Fruit fly (Drosophila melanogaster) whole organism: ENCODE results near the gene CG11583.

Source experiments
- CG8478 ChIP-seq: fragments of >200 bp; optimal IDR thresholded peaks from 2 replicates; lab custom pipeline; 2018; ENCODE audit warnings: inconsistent platforms
- Dll ChIP-seq: fragments of >200 bp; optimal IDR thresholded peaks from 2 replicates; lab custom pipeline; 2017
- EcR ChIP-seq, 2 experiments: fragments of >200 bp; optimal IDR thresholded peaks; 2 replicates each; lab custom pipeline; 2017; ENCODE audit warnings: missing biosample characterization in 2 of 2, missing genetic modification characterization in 2 of 2, missing genetic modification reagents in 2 of 2
- pan ChIP-seq: fragments of >200 bp; optimal IDR thresholded peaks from 2 replicates; lab custom pipeline; 2017
- psq ChIP-seq: fragments of >200 bp; optimal IDR thresholded peaks from 2 replicates; lab custom pipeline; 2017
- usp ChIP-seq: fragments of >200 bp; optimal IDR thresholded peaks from 2 replicates; lab custom pipeline; 2017; ENCODE audit warnings: missing biosample characterization, missing genetic modification characterization, mixed read lengths

Gene CG11583

dm6 chr3L:4293711-4294110 is 11.1 kb upstream of the CG11583 start:
- TF ChIP-seq EcR (GFP tag; optimal IDR thresholded peaks at IDR 0.05; lab: Kevin White, UChicago) (no peak), usp (GFP tag; lab: Kevin White, UChicago) (no peak), pan (lab: Kevin White, UChicago) (no peak), CG8478 (no peak), psq (lab: Kevin White, UChicago) (no peak), Dll (lab: Kevin White, UChicago) (no peak)

- TF ChIP-seq Dll (lab: Kevin White, UChicago) (no peak), EcR (GFP tag; optimal IDR thresholded peaks at IDR 0.05; lab: Kevin White, UChicago) (no peak), usp (GFP tag; lab: Kevin White, UChicago) (no peak), psq (lab: Kevin White, UChicago) (no peak), CG8478 (no peak), pan (lab: Kevin White, UChicago) (no peak)
Observed at dm6 chr3L:4293304-4293703, 10.7 kb upstream of the CG11583 start.

DNA sequence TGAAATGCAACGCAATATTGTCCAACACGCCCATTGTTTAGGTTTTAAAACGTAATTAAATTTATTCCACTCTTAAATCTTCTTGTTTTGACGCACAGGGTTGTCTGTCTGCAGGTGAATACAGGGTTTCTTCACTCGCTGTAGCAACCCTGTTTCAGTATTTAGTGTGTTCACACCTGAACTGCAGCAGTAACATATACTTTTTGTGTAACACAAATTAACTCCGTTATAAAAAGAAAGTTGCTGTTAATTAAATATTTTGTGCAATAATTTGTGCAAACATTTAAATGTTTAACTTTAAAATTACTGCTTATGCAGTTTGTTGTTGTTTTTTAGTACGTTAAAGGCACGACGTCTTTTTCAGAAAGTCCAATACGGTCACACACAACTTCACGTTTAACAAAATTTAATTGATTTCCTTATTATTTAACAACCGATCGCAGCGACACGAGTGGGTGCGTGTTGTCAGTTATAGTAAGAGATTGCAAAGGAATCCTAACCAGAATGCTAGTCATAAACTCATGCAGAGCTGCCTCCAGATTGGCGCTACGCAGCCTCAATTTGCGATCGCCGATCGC is 9.6 kb upstream of the CG11583 start, which contains the start of the genes CG15012 and Fdx2:
Gene CG15012, minus strand, starts transcription at position 127 of the 578 bp plus-strand sequence.
Gene Fdx2, plus strand, starts transcription at position 363 of the 578 bp plus-strand sequence.
- TF ChIP-seq usp (GFP tag; lab: Kevin White, UChicago) (no peak), CG8478 (no peak)

DNA sequence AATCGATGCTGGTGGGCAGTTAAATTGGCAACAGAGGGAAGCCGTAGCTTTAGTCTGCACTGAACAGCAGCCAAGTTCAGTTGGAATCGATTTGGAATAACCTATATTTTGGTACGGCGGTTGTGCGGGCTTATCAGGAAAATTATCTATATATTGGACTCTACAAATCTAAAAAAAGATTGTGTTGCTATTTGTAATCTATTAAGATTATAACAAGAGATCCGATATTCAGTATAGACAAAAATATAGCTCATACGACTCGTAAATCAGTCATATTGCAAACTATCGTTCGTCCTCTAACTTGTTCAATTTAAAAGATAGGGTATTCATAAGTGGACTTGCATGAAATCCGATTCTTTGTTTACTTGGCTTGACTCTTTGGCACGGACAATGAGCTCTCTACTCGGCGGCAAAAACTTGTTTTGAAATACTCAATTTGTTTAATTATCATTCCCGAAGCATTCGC is 6.0 kb upstream of the CG11583 start, which contains the start of gene Hexo1:
Gene Hexo1, plus strand, starts transcription at position 51 of the 466 bp plus-strand sequence.
- TF ChIP-seq psq (lab: Kevin White, UChicago) (no peak), CG8478 (no peak), usp (GFP tag; lab: Kevin White, UChicago) (no peak), EcR (GFP tag; optimal IDR thresholded peaks at IDR 0.05; lab: Kevin White, UChicago) (no peak), pan (lab: Kevin White, UChicago) (no peak), Dll (lab: Kevin White, UChicago) (no peak)

DNA sequence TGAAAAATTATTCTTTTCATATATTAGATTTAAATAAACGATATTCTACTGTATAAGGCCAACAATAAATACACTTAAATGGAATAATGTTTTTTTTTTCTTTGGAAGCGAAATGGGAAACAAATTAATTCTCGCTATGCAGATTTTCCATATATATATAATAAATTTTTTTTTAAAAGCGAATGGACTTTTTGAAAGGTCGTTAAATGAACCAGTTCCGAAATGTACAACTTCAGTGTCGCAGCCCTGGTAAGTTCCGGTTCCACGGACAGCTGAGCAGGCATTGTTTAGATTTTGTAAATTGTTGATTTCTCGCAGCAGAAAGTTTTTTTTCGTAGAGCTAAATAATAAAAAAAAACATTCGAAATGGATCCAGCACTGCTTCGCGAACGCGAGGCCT is 4.2 kb upstream of the CG11583 start, which contains the start of gene TfIIEbeta:
Gene TfIIEbeta, plus strand, starts transcription at position 255 of the 400 bp plus-strand sequence.
- no peak for TF ChIP-seq EcR (GFP tag; optimal IDR thresholded peaks at IDR 0.05; lab: Kevin White, UChicago)
- TF ChIP-seq Dll (lab: Kevin White, UChicago): no peak
- no peak for TF ChIP-seq psq (lab: Kevin White, UChicago)

- TF ChIP-seq EcR (GFP tag; optimal IDR thresholded peaks at IDR 0.05; lab: Kevin White, UChicago) (no peak), psq (lab: Kevin White, UChicago) (no peak), CG8478 (no peak), usp (GFP tag; lab: Kevin White, UChicago) (no peak), pan (lab: Kevin White, UChicago) (no peak), Dll (lab: Kevin White, UChicago) (no peak)
Observed at dm6 chr3L:4283428-4284089, 942 bp upstream of the CG11583 start, which contains the start of the genes srw and CG1316. Gene srw, minus strand, starts transcription at chr3L:4283478. Gene CG1316, plus strand, starts transcription at chr3L:4283851.

- TF ChIP-seq CG8478 (no peak), Dll (lab: Kevin White, UChicago) (no peak), psq (lab: Kevin White, UChicago) (no peak), pan (lab: Kevin White, UChicago) (no peak), usp (GFP tag; lab: Kevin White, UChicago) (no peak), EcR (GFP tag; optimal IDR thresholded peaks at IDR 0.05; lab: Kevin White, UChicago) (no peak)
Observed at dm6 chr3L:4277796-4278195, 4.8 kb downstream of the CG11583 start, which contains the start of gene Ctl1. Gene Ctl1, plus strand, starts transcription at chr3L:4277962.

dm6 chr3L:4272167-4272773 is 10.3 kb downstream of the CG11583 start:
- peak; percentile 13 to 89 for TF ChIP-seq EcR (GFP tag; optimal IDR thresholded peaks at IDR 0.05; lab: Kevin White, UChicago)
- TF ChIP-seq CG8478: no peak

dm6 chr3L:4270949-4271827 is 11.4 kb downstream of the CG11583 start:
- no peak for TF ChIP-seq psq (lab: Kevin White, UChicago)
- TF ChIP-seq usp (GFP tag; lab: Kevin White, UChicago): no peak
- TF ChIP-seq pan (lab: Kevin White, UChicago): no peak
- TF ChIP-seq EcR (GFP tag; optimal IDR thresholded peaks at IDR 0.05; lab: Kevin White, UChicago): no peak
- no peak for TF ChIP-seq Dll (lab: Kevin White, UChicago)
- TF ChIP-seq CG8478: no peak

DNA sequence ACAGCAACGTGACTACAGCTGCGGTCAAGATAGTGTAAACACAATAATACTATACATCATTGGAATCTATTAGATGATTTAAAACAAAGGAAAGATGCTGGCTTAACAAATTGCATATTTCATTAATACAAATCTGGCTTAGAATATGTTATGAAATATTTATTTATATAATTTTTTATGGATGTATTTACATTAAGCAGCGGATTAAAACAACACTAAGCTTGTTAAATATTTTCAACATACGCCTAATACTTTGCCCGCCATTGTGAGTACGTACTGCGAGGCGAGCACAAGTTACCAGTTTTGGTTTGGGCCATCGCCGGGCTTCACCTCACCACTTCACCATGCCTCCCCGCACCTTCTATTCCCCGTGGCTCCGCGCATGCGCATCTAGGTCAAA is 12.7 kb downstream of the CG11583 start:
- no peak for TF ChIP-seq CG8478
- no peak for TF ChIP-seq psq (lab: Kevin White, UChicago)
- TF ChIP-seq EcR (GFP tag; optimal IDR thresholded peaks at IDR 0.05; lab: Kevin White, UChicago): no peak
- TF ChIP-seq pan (lab: Kevin White, UChicago): no peak
- no peak for TF ChIP-seq Dll (lab: Kevin White, UChicago)
- no peak for TF ChIP-seq usp (GFP tag; lab: Kevin White, UChicago)

DNA sequence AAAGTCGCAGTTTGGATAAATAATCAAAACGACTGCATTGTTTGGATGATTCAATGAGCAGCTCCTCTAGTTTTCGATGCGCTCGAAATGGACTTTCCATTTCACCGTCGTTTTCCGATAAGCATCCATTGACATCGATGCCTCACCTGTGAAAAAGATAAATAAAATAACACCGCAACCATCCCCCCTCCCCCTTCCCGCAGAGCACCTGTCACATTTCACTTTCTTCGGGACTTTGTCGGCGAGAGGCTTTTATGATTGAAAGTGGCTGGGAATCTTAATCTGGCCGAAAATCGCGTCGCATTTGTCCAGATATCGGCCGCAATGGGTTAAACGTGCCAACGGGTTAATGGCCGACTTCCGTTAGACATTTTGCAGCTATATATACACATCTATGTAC is 13.4 kb downstream of the CG11583 start:
- TF ChIP-seq CG8478: no peak
- no peak for TF ChIP-seq usp (GFP tag; lab: Kevin White, UChicago)
- no peak for TF ChIP-seq Dll (lab: Kevin White, UChicago)
- TF ChIP-seq pan (lab: Kevin White, UChicago): no peak
- no peak for TF ChIP-seq EcR (GFP tag; optimal IDR thresholded peaks at IDR 0.05; lab: Kevin White, UChicago)
- TF ChIP-seq psq (lab: Kevin White, UChicago): no peak
